Fruit fly (Drosophila melanogaster) whole organism, adult: Measurements from ENCODE around the gene CG15147.

Experiments used
- CG12768 ChIP-seq: fragments of 200-800 bp; sonication (Bioruptor generic); optimal IDR thresholded peaks from 2 replicates; lab custom pipeline; 2017; ENCODE audit warnings: missing biosample characterization, missing genetic modification characterization, mild to moderate bottlenecking, moderate library complexity, missing genetic modification reagents
- CG14711 ChIP-seq: fragments of 200-800 bp; sonication (Bioruptor generic); optimal IDR thresholded peaks from 2 replicates; lab custom pipeline; 2018; ENCODE audit warnings: missing biosample characterization, mild to moderate bottlenecking, missing genetic modification characterization, moderate library complexity
- CG33017 ChIP-seq: fragments of 200-800 bp; sonication (Bioruptor generic); optimal IDR thresholded peaks from 2 replicates; lab custom pipeline; 2018; ENCODE audit warnings: missing biosample characterization, mild to moderate bottlenecking, missing genetic modification characterization, moderate library complexity
- CG7101 ChIP-seq: fragments of 200-800 bp; sonication (Bioruptor generic); optimal IDR thresholded peaks from 2 replicates; lab custom pipeline; 2018; ENCODE audit warnings: missing biosample characterization, mild to moderate bottlenecking, missing genetic modification characterization, moderate library complexity
- Hr96 ChIP-seq: fragments of 200-800 bp; sonication (Bioruptor generic); optimal IDR thresholded peaks from 2 replicates; lab custom pipeline; 2016; ENCODE audit warnings: missing biosample characterization, missing genetic modification characterization
- toe ChIP-seq: fragments of 200-800 bp; sonication (Bioruptor generic); optimal IDR thresholded peaks from 2 replicates; lab custom pipeline; 2016; ENCODE audit warnings: missing biosample characterization, missing genetic modification characterization

- TF ChIP-seq CG33017 (tag; lab: Kevin White, UChicago) (no peak), toe (GFP tag; lab: Kevin White, UChicago) (no peak), CG12768 (GFP tag; lab: Kevin White, UChicago) (no peak), CG7101 (tag; lab: Kevin White, UChicago) (no peak), CG14711 (tag; lab: Kevin White, UChicago) (no peak), Hr96 (GFP tag; lab: Kevin White, UChicago) (no peak)
Observed at dm6 chr2L:17621194-17621593, 5.0 kb downstream of the CG15147 start.
